Fruit fly (Drosophila melanogaster): ENCODE results near the gene gish.
A peak's percentile ranks its signal among the peaks of the same experiment; 100 is the strongest.

- TF ChIP-seq Sox102F (GFP tag; optimal IDR thresholded peaks at IDR 0.05) (no peak), Lpt (GFP tag; optimal IDR thresholded peaks at IDR 0.05) (no peak), Gug (GFP tag; IDR thresholded peaks at IDR 0.05) (no peak), Hr38 (GFP tag; optimal IDR thresholded peaks at IDR 0.05) (no peak), CG6854 (GFP tag; optimal IDR thresholded peaks at IDR 0.05) (peak; percentile 13), Hr39 (GFP tag; optimal IDR thresholded peaks at IDR 0.05) (no peak), Sox14 (GFP tag; optimal IDR thresholded peaks at IDR 0.05) (no peak), Hr4 (GFP tag; optimal IDR thresholded peaks at IDR 0.05) (no peak), OdsH (GFP tag; optimal IDR thresholded peaks at IDR 0.05) (no peak), CG10669 (GFP tag; optimal IDR thresholded peaks at IDR 0.05) (no peak), Ets96B (tag; optimal IDR thresholded peaks at IDR 0.05) (no peak), fd59A (GFP tag; optimal IDR thresholded peaks at IDR 0.05) (no peak), Eip78C (GFP tag) (no peak), CG6276 (GFP tag; optimal IDR thresholded peaks at IDR 0.05) (no peak)
These were observed 676 bp downstream of the gish start for dm6 chr3R:16272754-16273502.
